Fruit fly (Drosophila melanogaster) whole organism, prepupa: Measurements from ENCODE around the gene CG13073.

Source experiments
- Blimp-1 ChIP-seq: fragments of 200-800 bp; sonication (Bioruptor generic); optimal IDR thresholded peaks from 3 replicates; lab custom pipeline; 2017; ENCODE audit warnings: missing biosample characterization, missing genetic modification characterization, mild to moderate bottlenecking, moderate library complexity, missing genetic modification reagents
- CG10631 ChIP-seq: fragments of 200-800 bp; sonication (Bioruptor generic); optimal IDR thresholded peaks from 2 replicates; lab custom pipeline; 2016; ENCODE audit warnings: missing biosample characterization, missing genetic modification characterization
- CG10669 ChIP-seq: fragments of 200-800 bp; sonication (Bioruptor generic); optimal IDR thresholded peaks from 3 replicates; lab custom pipeline; 2018; ENCODE audit warnings: missing biosample characterization, mild to moderate bottlenecking, missing genetic modification characterization, moderate library complexity
- CG11294 ChIP-seq: fragments of 200-800 bp; sonication (Bioruptor generic); IDR thresholded peaks from 2 replicates; pipeline ENCODE4 v1.3.6; 2022; ENCODE audit warnings: missing biosample characterization, missing genetic modification characterization
- CG11762 ChIP-seq: fragments of 200-800 bp; sonication (Bioruptor generic); optimal IDR thresholded peaks from 3 replicates; lab custom pipeline; 2016; ENCODE audit warnings: missing biosample characterization, missing genetic modification characterization; ENCODE audit not compliant: insufficient read depth
- CG11902 ChIP-seq: fragments of 200-800 bp; sonication (Bioruptor generic); optimal IDR thresholded peaks from 3 replicates; lab custom pipeline; 2016; ENCODE audit warnings: missing biosample characterization, missing genetic modification characterization
- CG1621 ChIP-seq: fragments of 200-800 bp; sonication (Bioruptor generic); optimal IDR thresholded peaks from 3 replicates; lab custom pipeline; 2018; ENCODE audit warnings: missing biosample characterization, mild to moderate bottlenecking, missing genetic modification characterization
- CG16779 ChIP-seq: fragments of 200-800 bp; sonication (Bioruptor generic); optimal IDR thresholded peaks from 3 replicates; lab custom pipeline; 2017; ENCODE audit warnings: missing biosample characterization, mild to moderate bottlenecking, missing genetic modification characterization
- CG3032 ChIP-seq: fragments of 200-800 bp; optimal IDR thresholded peaks from 2 replicates; lab custom pipeline; 2019; ENCODE audit warnings: missing biosample characterization, mild to moderate bottlenecking, missing genetic modification characterization, moderate library complexity
- CG31627 ChIP-seq: fragments of 200-800 bp; sonication (Bioruptor generic); optimal IDR thresholded peaks from 3 replicates; lab custom pipeline; 2016; ENCODE audit warnings: missing biosample characterization, missing genetic modification characterization
- CG34406 ChIP-seq: fragments of 200-800 bp; sonication (Bioruptor generic); optimal IDR thresholded peaks from 3 replicates; lab custom pipeline; 2016; ENCODE audit warnings: missing biosample characterization, missing genetic modification characterization
- CG3919 ChIP-seq: fragments of 200-800 bp; sonication (Bioruptor generic); optimal IDR thresholded peaks from 3 replicates; lab custom pipeline; 2016; ENCODE audit warnings: missing biosample characterization, missing genetic modification characterization
- CG4318 ChIP-seq: fragments of 200-800 bp; sonication (Bioruptor generic); optimal IDR thresholded peaks from 3 replicates; lab custom pipeline; 2017; ENCODE audit warnings: missing biosample characterization, mild to moderate bottlenecking, missing genetic modification characterization
- CG6276 ChIP-seq: fragments of 200-800 bp; sonication (Bioruptor generic); optimal IDR thresholded peaks from 2 replicates; lab custom pipeline; 2017; ENCODE audit warnings: missing biosample characterization, mild to moderate bottlenecking, missing genetic modification characterization
- CG6808 ChIP-seq: fragments of 200-800 bp; sonication (Bioruptor generic); optimal IDR thresholded peaks from 3 replicates; lab custom pipeline; 2017; ENCODE audit warnings: missing biosample characterization, missing genetic modification characterization, mild to moderate bottlenecking, moderate library complexity, missing genetic modification reagents
- CG6854 ChIP-seq: fragments of 200-800 bp; sonication (Bioruptor generic); optimal IDR thresholded peaks from 2 replicates; lab custom pipeline; 2017; ENCODE audit warnings: missing biosample characterization, mild to moderate bottlenecking, missing genetic modification characterization
- CG7368 ChIP-seq: fragments of 200-800 bp; sonication (Bioruptor generic); optimal IDR thresholded peaks from 3 replicates; lab custom pipeline; 2016; ENCODE audit warnings: missing biosample characterization, missing genetic modification characterization
- CG8119 ChIP-seq: fragments of 200-800 bp; sonication (Bioruptor generic); IDR thresholded peaks from 3 replicates; pipeline ENCODE4 v1.3.6; 2022; ENCODE audit warnings: missing biosample characterization, missing genetic modification characterization
- CG8319 ChIP-seq: fragments of 200-800 bp; sonication (Bioruptor generic); optimal IDR thresholded peaks from 3 replicates; lab custom pipeline; 2016; ENCODE audit warnings: missing biosample characterization, missing genetic modification characterization
- CG8632 ChIP-seq: fragments of 200-800 bp; sonication (Bioruptor generic); optimal IDR thresholded peaks from 3 replicates; lab custom pipeline; 2016; ENCODE audit warnings: missing biosample characterization, missing genetic modification characterization
- CG9139 ChIP-seq: fragments of 200-800 bp; sonication (Bioruptor generic); optimal IDR thresholded peaks from 3 replicates; lab custom pipeline; 2017; ENCODE audit warnings: missing biosample characterization, mild to moderate bottlenecking, missing genetic modification characterization
- Eip78C ChIP-seq: fragments of 200-800 bp; sonication (Bioruptor generic); peaks from one replicate; lab custom pipeline; 2016; ENCODE audit warnings: missing biosample characterization, missing genetic modification characterization
- Eip93F ChIP-seq: fragments of 200-800 bp; sonication (Bioruptor generic); optimal IDR thresholded peaks from 2 replicates; lab custom pipeline; 2016; ENCODE audit warnings: missing biosample characterization, mild to moderate bottlenecking, missing genetic modification characterization
- Ets21C ChIP-seq: fragments of 200-800 bp; sonication (Bioruptor generic); optimal IDR thresholded peaks from 3 replicates; lab custom pipeline; 2016; ENCODE audit warnings: missing biosample characterization, missing genetic modification characterization
- Gug ChIP-seq: fragments of 200-800 bp; sonication (Bioruptor generic); IDR thresholded peaks from 2 replicates; pipeline ENCODE4 v1.3.6; 2022; ENCODE audit warnings: missing biosample characterization, missing genetic modification characterization
- Lpt ChIP-seq: fragments of 200-800 bp; sonication (Bioruptor generic); optimal IDR thresholded peaks from 3 replicates; lab custom pipeline; 2016; ENCODE audit warnings: missing biosample characterization, missing genetic modification characterization
- Sox14 ChIP-seq: fragments of 200-800 bp; sonication (Bioruptor generic); optimal IDR thresholded peaks from 3 replicates; lab custom pipeline; 2016; ENCODE audit warnings: missing biosample characterization, missing genetic modification characterization
- Sox15 ChIP-seq: fragments of 200-800 bp; sonication (Bioruptor generic); optimal IDR thresholded peaks from 3 replicates; lab custom pipeline; 2016; ENCODE audit warnings: missing biosample characterization, missing genetic modification characterization
- achi ChIP-seq: fragments of 200-800 bp; sonication (Bioruptor generic); optimal IDR thresholded peaks from 3 replicates; lab custom pipeline; 2016; ENCODE audit warnings: missing biosample characterization, missing genetic modification characterization
- cyc ChIP-seq: fragments of 200-800 bp; sonication (Bioruptor generic); optimal IDR thresholded peaks from 3 replicates; lab custom pipeline; 2016; ENCODE audit warnings: missing biosample characterization, missing genetic modification characterization
- dsx ChIP-seq: fragments of 200-800 bp; optimal IDR thresholded peaks from 3 replicates; lab custom pipeline; 2019; ENCODE audit warnings: missing biosample characterization, mild to moderate bottlenecking, missing genetic modification characterization, moderate library complexity; ENCODE audit not compliant: poor library complexity, severe bottlenecking
- esn ChIP-seq: fragments of 200-800 bp; sonication (Bioruptor generic); optimal IDR thresholded peaks from 2 replicates; lab custom pipeline; 2016; ENCODE audit warnings: missing biosample characterization, mild to moderate bottlenecking, missing genetic modification characterization, moderate library complexity
- fd59A ChIP-seq: fragments of 200-800 bp; sonication (Bioruptor generic); optimal IDR thresholded peaks from 2 replicates; lab custom pipeline; 2017; ENCODE audit warnings: missing biosample characterization, mild to moderate bottlenecking, missing genetic modification characterization, missing genetic modification reagents
- fkh ChIP-seq: fragments of 200-800 bp; sonication (Bioruptor generic); optimal IDR thresholded peaks from 3 replicates; lab custom pipeline; 2017; ENCODE audit warnings: missing biosample characterization, mild to moderate bottlenecking, missing genetic modification characterization, moderate library complexity
- net ChIP-seq: fragments of 200-800 bp; sonication (Bioruptor generic); optimal IDR thresholded peaks from 3 replicates; lab custom pipeline; 2016; ENCODE audit warnings: missing biosample characterization, missing genetic modification characterization
- pdm3 ChIP-seq: fragments of 200-800 bp; sonication (Bioruptor generic); optimal IDR thresholded peaks from 3 replicates; lab custom pipeline; 2016; ENCODE audit warnings: missing biosample characterization, missing genetic modification characterization
- salr ChIP-seq, 2 experiments: fragments of 200-800 bp; sonication (Bioruptor generic); optimal IDR thresholded peaks; 3 replicates each; lab custom pipeline; 2016 to 2018; ENCODE audit warnings: missing biosample characterization in 2 of 2, missing genetic modification characterization in 2 of 2, mild to moderate bottlenecking in 1 of 2
- spab ChIP-seq: fragments of 200-800 bp; sonication (Bioruptor generic); optimal IDR thresholded peaks from 2 replicates; lab custom pipeline; 2017; ENCODE audit warnings: missing biosample characterization, mild to moderate bottlenecking, missing genetic modification characterization, missing genetic modification reagents
- svp ChIP-seq: fragments of 200-800 bp; sonication (Bioruptor generic); peaks from one replicate; lab custom pipeline; 2016; ENCODE audit warnings: missing biosample characterization, missing genetic modification characterization
- topi ChIP-seq: fragments of 200-800 bp; sonication (Bioruptor generic); optimal IDR thresholded peaks from 3 replicates; lab custom pipeline; 2016; ENCODE audit warnings: missing biosample characterization, missing genetic modification characterization
- vri ChIP-seq: fragments of 200-800 bp; sonication (Bioruptor generic); optimal IDR thresholded peaks from 3 replicates; lab custom pipeline; 2016; ENCODE audit warnings: missing biosample characterization, mild to moderate bottlenecking, missing genetic modification characterization

The CG13073 gene

dm6 chr3L:16259552-16259951 lies 42.4 kb upstream of the CG13073 start, which contains the start of gene CG13053 (continued):
- peak; percentile 6 for TF ChIP-seq CG9139 (GFP tag; lab: Kevin White, UChicago)
- TF ChIP-seq fd59A (GFP tag; lab: Kevin White, UChicago) = peak; percentile 62
- TF ChIP-seq CG7368 = no peak
- TF ChIP-seq achi (GFP tag; lab: Kevin White, UChicago) = peak; percentile 20

DNA sequence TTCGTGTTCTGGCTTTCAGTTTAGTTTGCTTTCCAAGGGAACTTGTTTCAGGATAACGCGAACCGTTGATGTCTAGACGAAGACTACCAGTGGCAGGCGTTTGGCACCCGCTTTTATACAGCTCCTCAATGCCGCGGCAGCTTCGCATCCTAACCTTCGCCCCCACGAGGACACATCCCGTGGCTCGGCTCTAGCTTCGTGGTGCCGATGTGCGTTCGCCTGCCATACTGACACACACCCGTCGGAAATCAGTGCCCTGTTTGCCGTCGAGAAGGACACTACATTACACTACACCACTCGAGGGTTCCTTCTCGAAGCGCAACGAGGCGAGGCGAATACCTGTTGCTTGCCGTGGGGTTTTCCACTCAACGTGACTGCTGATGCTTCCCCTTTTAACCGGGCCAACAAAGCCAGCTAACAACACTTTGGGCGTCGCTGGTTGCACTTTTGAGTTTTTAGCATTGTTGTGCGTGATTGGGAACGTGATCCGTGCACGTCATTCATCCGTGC lies 40.1 kb upstream of the CG13073 start, which contains the start of gene CG13054:
Gene CG13054, minus strand, starts transcription at position 74 of the 510 bp plus-strand sequence.
- no peak for TF ChIP-seq Eip93F (GFP tag; lab: Kevin White, UChicago)
- TF ChIP-seq Lpt (GFP tag; lab: Kevin White, UChicago) = no peak

dm6 chr3L:16252255-16252654 lies 35.2 kb upstream of the CG13073 start, which contains the start of gene CG13055:
TSS of gene CG13055 (minus strand) at chr3L:16252355.
- TF ChIP-seq CG34406 (GFP tag; lab: Kevin White, UChicago) (no peak), pdm3 (GFP tag; lab: Kevin White, UChicago) (no peak), CG4318 (GFP tag; lab: Kevin White, UChicago) (no peak), cyc (GFP tag; lab: Kevin White, UChicago) (no peak), CG1621 (no peak), Sox14 (GFP tag; lab: Kevin White, UChicago) (no peak), CG6808 (GFP tag; lab: Kevin White, UChicago) (no peak), achi (GFP tag; lab: Kevin White, UChicago) (no peak), Ets21C (GFP tag; lab: Kevin White, UChicago) (no peak), CG11902 (no peak), CG3032 (tag; lab: Kevin White, UChicago) (no peak), CG6276 (GFP tag; lab: Kevin White, UChicago) (no peak), fd59A (GFP tag; lab: Kevin White, UChicago) (no peak), CG6854 (GFP tag; lab: Kevin White, UChicago) (no peak), CG31627 (GFP tag; lab: Kevin White, UChicago) (no peak), CG8119 (GFP tag; lab: Robert Waterston, UW) (no peak)

DNA sequence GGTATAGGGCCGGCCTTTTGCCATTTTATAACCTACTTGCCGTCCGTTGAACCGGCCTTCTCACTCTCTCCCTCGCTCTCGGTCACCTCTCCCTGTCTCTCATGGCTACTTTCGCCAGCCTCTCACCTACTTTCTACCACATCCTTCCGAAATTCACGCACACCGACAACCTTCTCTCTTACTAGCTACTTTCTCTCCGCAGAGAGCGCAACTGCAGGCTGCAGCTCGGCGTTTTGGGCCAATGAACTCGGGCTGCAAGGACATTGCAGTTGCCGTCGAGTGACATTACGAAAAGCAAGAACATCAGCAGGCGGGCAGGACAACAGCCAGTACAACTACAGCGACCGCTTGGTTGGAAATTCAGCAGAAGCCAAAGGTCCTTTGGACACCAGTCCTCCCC lies 24.2 kb upstream of the CG13073 start:
- no peak for TF ChIP-seq svp (GFP tag; lab: Kevin White, UChicago)
- no peak for TF ChIP-seq Sox14 (GFP tag; lab: Kevin White, UChicago)
- no peak for TF ChIP-seq CG3919
- TF ChIP-seq CG6808 (GFP tag; lab: Kevin White, UChicago) = no peak
- TF ChIP-seq CG10631 = no peak
- no peak for TF ChIP-seq CG10669 (GFP tag; lab: Kevin White, UChicago)
- no peak for TF ChIP-seq CG8319 (GFP tag; lab: Kevin White, UChicago)
- no peak for TF ChIP-seq topi (GFP tag; lab: Kevin White, UChicago)

dm6 chr3L:16233850-16234494 lies 16.9 kb upstream of the CG13073 start:
- TF ChIP-seq vri (GFP tag; lab: Kevin White, UChicago) = peak; percentile 28
- no peak for TF ChIP-seq CG9139 (GFP tag; lab: Kevin White, UChicago)
- peak; percentile 56 for TF ChIP-seq dsx (GFP tag; lab: Kevin White, UChicago)
- TF ChIP-seq salr (GFP tag; optimal IDR thresholded peaks at IDR 0.05; lab: Kevin White, UChicago) = no peak
- TF ChIP-seq spab = no peak
- TF ChIP-seq CG8632 (GFP tag; lab: Kevin White, UChicago) = no peak
- no peak for TF ChIP-seq CG11762
- TF ChIP-seq CG6854 (GFP tag; lab: Kevin White, UChicago) = peak; percentile 14
- TF ChIP-seq CG31627 (GFP tag; lab: Kevin White, UChicago) = no peak
- no peak for TF ChIP-seq Gug (GFP tag; lab: Robert Waterston, UW)
- no peak for TF ChIP-seq CG4318 (GFP tag; lab: Kevin White, UChicago)
- TF ChIP-seq Sox15 = no peak
- TF ChIP-seq Blimp-1 (GFP tag; lab: Kevin White, UChicago) = no peak
- no peak for TF ChIP-seq CG6276 (GFP tag; lab: Kevin White, UChicago)
- no peak for TF ChIP-seq net (GFP tag; lab: Kevin White, UChicago)
- no peak for TF ChIP-seq cyc (GFP tag; lab: Kevin White, UChicago)
- no peak for TF ChIP-seq CG8119 (GFP tag; lab: Robert Waterston, UW)
- TF ChIP-seq fkh (GFP tag; lab: Kevin White, UChicago) = no peak
- peak; percentile 67 for TF ChIP-seq Eip78C
- peak; percentile 0 for TF ChIP-seq CG6808 (GFP tag; lab: Kevin White, UChicago)
- TF ChIP-seq esn (GFP tag; lab: Kevin White, UChicago) = no peak
- no peak for TF ChIP-seq CG10631
- no peak for TF ChIP-seq CG1621
- no peak for TF ChIP-seq CG16779 (tag; lab: Kevin White, UChicago)
- TF ChIP-seq CG11294 = no peak
